Fruit fly (Drosophila melanogaster) whole organism, wandering third instar larva: ENCODE data around the gene HP1c.

Experiments
- CrebA ChIP-seq: fragments of 200-800 bp; sonication (Bioruptor generic); optimal IDR thresholded peaks from 2 replicates; lab custom pipeline; 2016; ENCODE audit warnings: missing biosample characterization, mild to moderate bottlenecking, missing genetic modification characterization, borderline replicate concordance
- Dfd ChIP-seq: fragments of >200 bp; optimal IDR thresholded peaks from 2 replicates; lab custom pipeline; 2017; ENCODE audit warnings: missing biosample characterization, missing genetic modification characterization
- Hnf4 ChIP-seq: fragments of 200-800 bp; sonication (Bioruptor generic); optimal IDR thresholded peaks from 2 replicates; lab custom pipeline; 2016; ENCODE audit warnings: missing biosample characterization, mild to moderate bottlenecking, missing genetic modification characterization
- OdsH ChIP-seq: fragments of 200-800 bp; sonication (Bioruptor generic); optimal IDR thresholded peaks from 2 replicates; lab custom pipeline; 2016; ENCODE audit warnings: missing biosample characterization, mild to moderate bottlenecking, missing genetic modification characterization
- Rel ChIP-seq, 2 experiments: fragments of 200-800 bp; sonication (Bioruptor generic) in 1 of 2; optimal IDR thresholded peaks; 2 replicates in 1 of 2; 3 replicates in 1 of 2; lab custom pipeline; 2016 to 2019; ENCODE audit warnings: mild to moderate bottlenecking in 2 of 2, missing biosample characterization in 2 of 2, missing genetic modification characterization in 2 of 2, moderate library complexity in 1 of 2
- brk ChIP-seq: fragments of 200-800 bp; sonication (Bioruptor generic); optimal IDR thresholded peaks from 2 replicates; lab custom pipeline; 2016; ENCODE audit warnings: missing biosample characterization, mild to moderate bottlenecking, missing genetic modification characterization
- h ChIP-seq: fragments of 200-800 bp; sonication (Bioruptor generic); optimal IDR thresholded peaks from 3 replicates; lab custom pipeline; 2016; ENCODE audit warnings: missing biosample characterization, mild to moderate bottlenecking, missing genetic modification characterization
- rgr ChIP-seq: fragments of 200-800 bp; sonication (Bioruptor generic); optimal IDR thresholded peaks from 3 replicates; lab custom pipeline; 2016; ENCODE audit warnings: missing biosample characterization, mild to moderate bottlenecking, missing genetic modification characterization

dm6 chr3R:22720808-22721306, 24.6 kb upstream of the HP1c start, which contains the start of gene wge:
- no peak for TF ChIP-seq brk
- no peak for TF ChIP-seq Hnf4
- TF ChIP-seq rgr (GFP tag; lab: Kevin White, UChicago): no peak
- no peak for TF ChIP-seq Rel (GFP tag; optimal IDR thresholded peaks at IDR 0.05; lab: Kevin White, UChicago)
- peak; percentile 33 for TF ChIP-seq Rel (tag; optimal IDR thresholded peaks at IDR 0.05; lab: Kevin White, UChicago)
- no peak for TF ChIP-seq Dfd
- TF ChIP-seq h (GFP tag; lab: Kevin White, UChicago): no peak
- no peak for TF ChIP-seq CrebA (GFP tag; lab: Kevin White, UChicago)
- TF ChIP-seq OdsH (GFP tag; lab: Kevin White, UChicago): no peak
